Worm (Caenorhabditis elegans) whole organism, late embryonic: ENCODE results near the gene C10A4.4.

Experiments used
- ama-1 ChIP-seq: fragments of 150-350 bp; optimal IDR thresholded peaks from 2 replicates; lab custom pipeline; 2014
- ceh-9 ChIP-seq: sonication (generic microtip); optimal IDR thresholded peaks from 2 replicates; lab custom pipeline; 2016; ENCODE audit warnings: mild to moderate bottlenecking, missing genetic modification characterization, inconsistent platforms, missing compliant biosample characterization
- elt-2 ChIP-seq: sonication (generic microtip); optimal IDR thresholded peaks from 2 replicates; lab custom pipeline; 2016; ENCODE audit warnings: missing genetic modification reagents, missing genetic modification characterization, missing compliant biosample characterization
- fkh-10 ChIP-seq: fragments of 150-350 bp; optimal IDR thresholded peaks from 2 replicates; lab custom pipeline; 2014; ENCODE audit warnings: missing biosample characterization, missing genetic modification reagents, missing genetic modification characterization
- nhr-11 ChIP-seq: fragments of 150-350 bp; optimal IDR thresholded peaks from 2 replicates; lab custom pipeline; 2014; ENCODE audit warnings: missing biosample characterization, missing genetic modification characterization
- pqm-1 ChIP-seq: sonication (generic microtip); optimal IDR thresholded peaks from 2 replicates; lab custom pipeline; 2016; ENCODE audit warnings: missing genetic modification characterization, missing compliant biosample characterization
- unc-55 ChIP-seq: sonication (generic microtip); optimal IDR thresholded peaks from 2 replicates; lab custom pipeline; 2017; ENCODE audit warnings: missing biosample characterization, missing genetic modification reagents, missing genetic modification characterization
- unc-86 ChIP-seq: sonication (generic microtip); optimal IDR thresholded peaks from 2 replicates; lab custom pipeline; 2016; ENCODE audit warnings: missing genetic modification characterization, missing compliant biosample characterization

ce11 chrX:7433269-7433668 lies 32.4 kb downstream of the C10A4.4 start, which contains the start of gene clc-5:
- TF ChIP-seq nhr-11 (tag; lab: Kevin White, UChicago) (no peak), ceh-9 (tag; lab: Kevin White, UChicago) (no peak), unc-55 (GFP tag; lab: Kevin White, UChicago) (no peak), elt-2 (no peak), fkh-10 (GFP tag; lab: Kevin White, UChicago) (no peak), unc-86 (tag; lab: Kevin White, UChicago) (no peak), pqm-1 (tag; lab: Kevin White, UChicago) (no peak), ama-1 (lab: Kevin White, UChicago) (no peak)
